Fruit fly (Drosophila melanogaster) S2 (cell line): ENCODE data around the gene CG34260.

Source experiments
- CG8478 ChIP-seq: fragments of >200 bp; optimal IDR thresholded peaks from 2 replicates; lab custom pipeline; 2018
- CTCF ChIP-seq, 2 experiments: fragments of >200 bp; optimal IDR thresholded peaks; 2 replicates each; lab custom pipeline; 2018

DNA sequence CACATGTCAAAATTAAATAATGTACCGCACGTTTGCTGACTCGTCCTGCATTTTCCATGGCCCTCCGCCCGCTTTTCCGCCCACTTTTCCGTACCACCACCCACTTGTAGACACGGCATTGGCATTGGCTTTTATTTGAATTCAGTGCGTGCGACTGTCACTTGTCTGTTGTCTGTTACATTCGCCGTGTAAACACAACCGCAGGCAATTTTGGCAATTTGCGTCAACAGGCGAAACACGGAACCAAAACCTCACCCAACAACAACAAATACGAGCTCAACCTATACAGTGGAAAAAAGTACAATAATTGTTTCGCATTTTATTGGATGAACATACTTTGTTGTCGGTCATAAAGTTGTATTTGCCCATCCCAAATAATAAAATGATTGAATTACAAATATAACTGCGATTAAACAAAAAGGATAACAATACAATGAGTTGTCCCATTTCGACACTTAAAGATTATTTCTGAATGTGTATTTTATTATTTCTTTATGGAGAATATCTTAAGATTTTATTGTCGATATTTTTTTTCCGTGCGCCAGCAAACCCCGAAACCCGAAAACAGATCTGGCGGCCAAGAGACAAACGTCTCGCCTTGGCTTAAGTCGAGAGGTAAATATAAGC is 33.5 kb downstream of the CG34260 start:
- TF ChIP-seq CG8478 (no peak), CTCF (optimal IDR thresholded peaks at IDR 0.05; lab: Kevin White, UChicago) (no peak)
